Fruit fly (Drosophila melanogaster) whole organism, embryonic: ENCODE measurements around the gene SK.

Source experiments
- Awh ChIP-seq: fragments of 200-800 bp; sonication (Bioruptor generic); IDR thresholded peaks from 2 replicates; pipeline ENCODE4, ENCODE4 v1.3.6; 2022; ENCODE audit warnings: missing biosample characterization, missing genetic modification characterization
- Bteb2 ChIP-seq: fragments of 200-800 bp; sonication (Bioruptor generic); optimal IDR thresholded peaks from 2 replicates; lab custom pipeline; 2016; ENCODE audit warnings: missing biosample characterization, missing genetic modification characterization
- C15 ChIP-seq: fragments of 200-800 bp; sonication (Bioruptor generic); IDR thresholded peaks from 3 replicates; pipeline ENCODE4 v1.3.6; 2022; ENCODE audit warnings: missing biosample characterization, missing genetic modification characterization
- CG10267 ChIP-seq: fragments of 200-800 bp; sonication (Bioruptor generic); optimal IDR thresholded peaks from 2 replicates; lab custom pipeline; 2018; ENCODE audit warnings: missing biosample characterization, mild to moderate bottlenecking, missing genetic modification characterization, moderate library complexity
- CG12071 ChIP-seq: fragments of 200-800 bp; sonication (Bioruptor generic); optimal IDR thresholded peaks from 3 replicates; lab custom pipeline; 2018; ENCODE audit warnings: missing biosample characterization, mild to moderate bottlenecking, missing genetic modification characterization
- CG13287 ChIP-seq: fragments of 200-800 bp; sonication (Bioruptor generic); IDR thresholded peaks from 2 replicates; pipeline ENCODE4 v1.3.6; 2022; ENCODE audit warnings: missing biosample characterization, missing genetic modification characterization; ENCODE audit not compliant: partially characterized antibody
- CG13624 ChIP-seq: fragments of 200-800 bp; sonication (Bioruptor generic); optimal IDR thresholded peaks from 2 replicates; lab custom pipeline; 2016; ENCODE audit warnings: missing biosample characterization, missing genetic modification characterization
- CG14441 ChIP-seq: fragments of 200-800 bp; sonication (Bioruptor generic); IDR thresholded peaks from 2 replicates; pipeline ENCODE4 v1.3.6; 2022; ENCODE audit warnings: missing biosample characterization, missing genetic modification characterization
- CG14667 ChIP-seq: fragments of 200-800 bp; sonication (Bioruptor generic); IDR thresholded peaks from 2 replicates; pipeline ENCODE4 v1.3.6; 2022; ENCODE audit warnings: missing biosample characterization, missing genetic modification characterization
- CG14860 ChIP-seq: fragments of 200-800 bp; sonication (Bioruptor generic); IDR thresholded peaks from 3 replicates; pipeline ENCODE4 v1.3.6; 2022; ENCODE audit warnings: missing biosample characterization, missing genetic modification characterization; ENCODE audit not compliant: partially characterized antibody
- CG15011 ChIP-seq: fragments of 200-800 bp; sonication (Bioruptor generic); optimal IDR thresholded peaks from 3 replicates; lab custom pipeline; 2018; ENCODE audit warnings: missing biosample characterization, mild to moderate bottlenecking, missing genetic modification characterization
- CG15601 ChIP-seq: fragments of 200-800 bp; sonication (Bioruptor generic); optimal IDR thresholded peaks from 3 replicates; lab custom pipeline; 2019; ENCODE audit warnings: missing biosample characterization, mild to moderate bottlenecking, missing genetic modification characterization, moderate library complexity
- CG17359 ChIP-seq: fragments of 200-800 bp; sonication (Bioruptor generic); optimal IDR thresholded peaks from 3 replicates; lab custom pipeline; 2018; ENCODE audit warnings: missing biosample characterization, mild to moderate bottlenecking, missing genetic modification characterization, moderate library complexity
- CG17802 ChIP-seq: fragments of 200-800 bp; sonication (Bioruptor generic); optimal IDR thresholded peaks from 2 replicates; lab custom pipeline; 2018; ENCODE audit warnings: missing biosample characterization, mild to moderate bottlenecking, missing genetic modification characterization, moderate library complexity
- CG18262 ChIP-seq: fragments of 200-800 bp; optimal IDR thresholded peaks from 3 replicates; lab custom pipeline; 2019; ENCODE audit warnings: missing biosample characterization, mild to moderate bottlenecking, missing genetic modification characterization, moderate library complexity
- CG2875 ChIP-seq: fragments of 200-800 bp; sonication (Bioruptor generic); optimal IDR thresholded peaks from 2 replicates; lab custom pipeline; 2017; ENCODE audit warnings: missing biosample characterization, mild to moderate bottlenecking, missing genetic modification characterization, missing genetic modification reagents
- CG30020 ChIP-seq: fragments of 200-800 bp; optimal IDR thresholded peaks from 2 replicates; lab custom pipeline; 2019; ENCODE audit warnings: missing biosample characterization, mild to moderate bottlenecking, missing genetic modification characterization, moderate library complexity
- CG34422 ChIP-seq: fragments of 200-800 bp; sonication (Bioruptor generic); IDR thresholded peaks from 3 replicates; pipeline ENCODE4 v1.3.6; 2022; ENCODE audit warnings: missing biosample characterization, missing genetic modification characterization
- CG3726 ChIP-seq: fragments of 200-800 bp; sonication (Bioruptor generic); IDR thresholded peaks from 3 replicates; pipeline ENCODE4, ENCODE4 v1.3.6; 2022; ENCODE audit warnings: missing biosample characterization, missing genetic modification characterization
- CG3838 ChIP-seq: fragments of 200-800 bp; sonication (Bioruptor generic); optimal IDR thresholded peaks from 3 replicates; lab custom pipeline; 2016; ENCODE audit warnings: missing biosample characterization, missing genetic modification characterization
- CG5180 ChIP-seq: fragments of 200-800 bp; sonication (Bioruptor generic); optimal IDR thresholded peaks from 3 replicates; lab custom pipeline; 2017; ENCODE audit warnings: missing biosample characterization, missing genetic modification characterization, mild to moderate bottlenecking, moderate library complexity, missing genetic modification reagents
- CG7963 ChIP-seq: fragments of 200-800 bp; sonication (Bioruptor generic); IDR thresholded peaks from 3 replicates; pipeline ENCODE4 v1.3.6; 2022; ENCODE audit warnings: missing biosample characterization, missing genetic modification characterization; ENCODE audit not compliant: partially characterized antibody
- CG8089 ChIP-seq: fragments of 200-800 bp; sonication (Bioruptor generic); optimal IDR thresholded peaks from 3 replicates; lab custom pipeline; 2016; ENCODE audit warnings: missing biosample characterization, missing genetic modification characterization
- CG9876 ChIP-seq: fragments of 200-800 bp; sonication (Bioruptor generic); optimal IDR thresholded peaks from 2 replicates; lab custom pipeline; 2016; ENCODE audit warnings: missing biosample characterization, missing genetic modification characterization
- Dip2 ChIP-seq: fragments of 200-800 bp; sonication (Bioruptor generic); IDR thresholded peaks from 2 replicates; pipeline ENCODE4 v1.3.6; 2022; ENCODE audit warnings: missing biosample characterization, missing genetic modification characterization
- Ets65A ChIP-seq: fragments of 200-800 bp; sonication (Bioruptor generic); peaks from one replicate; lab custom pipeline; 2016; ENCODE audit warnings: missing biosample characterization, missing genetic modification characterization
- Max ChIP-seq: fragments of 200-800 bp; sonication (Bioruptor generic); optimal IDR thresholded peaks from 2 replicates; lab custom pipeline; 2016; ENCODE audit warnings: missing biosample characterization, mild to moderate bottlenecking, missing genetic modification characterization
- Mrtf ChIP-seq: fragments of 200-800 bp; sonication (Bioruptor generic); IDR thresholded peaks from 3 replicates; pipeline ENCODE4 v1.3.6; 2022; ENCODE audit warnings: missing biosample characterization, missing genetic modification characterization
- NC2α ChIP-seq: fragments of 200-800 bp; sonication (Bioruptor generic); optimal IDR thresholded peaks from 2 replicates; lab custom pipeline; 2016; ENCODE audit warnings: missing biosample characterization, missing genetic modification characterization
- Ptx1 ChIP-seq: fragments of 200-800 bp; sonication (Bioruptor generic); IDR thresholded peaks from 2 replicates; pipeline ENCODE4 v1.3.6; 2022; ENCODE audit warnings: missing biosample characterization, missing genetic modification characterization
- Usf ChIP-seq: fragments of 200-800 bp; sonication (Bioruptor generic); optimal IDR thresholded peaks from 2 replicates; lab custom pipeline; 2017; ENCODE audit warnings: missing genotype, missing biosample characterization, missing genetic modification characterization
- Xbp1 ChIP-seq: fragments of 200-800 bp; sonication (Bioruptor generic); optimal IDR thresholded peaks from 3 replicates; lab custom pipeline; 2016; ENCODE audit warnings: missing biosample characterization, mild to moderate bottlenecking, missing genetic modification characterization
- ara ChIP-seq: fragments of 200-800 bp; sonication (Bioruptor generic); IDR thresholded peaks from 2 replicates; pipeline ENCODE4 v1.3.6; 2022; ENCODE audit warnings: missing biosample characterization, missing genetic modification characterization
- chm ChIP-seq: fragments of 200-800 bp; sonication (Bioruptor generic); IDR thresholded peaks from 2 replicates; pipeline ENCODE4 v1.3.6; 2022; ENCODE audit warnings: missing biosample characterization, missing genetic modification characterization
- corto ChIP-seq: fragments of 200-800 bp; sonication (Bioruptor generic); optimal IDR thresholded peaks from 2 replicates; lab custom pipeline; 2016; ENCODE audit warnings: missing biosample characterization, mild to moderate bottlenecking, missing genetic modification characterization, moderate library complexity
- dm ChIP-seq: fragments of 200-800 bp; sonication (Bioruptor generic); optimal IDR thresholded peaks from 3 replicates; lab custom pipeline; 2016; ENCODE audit warnings: missing biosample characterization, missing genetic modification characterization
- dysf ChIP-seq: fragments of 200-800 bp; sonication (Bioruptor generic); IDR thresholded peaks from 3 replicates; pipeline ENCODE4 v1.3.6; 2022; ENCODE audit warnings: missing biosample characterization, missing genetic modification characterization
- en ChIP-seq: fragments of 200-800 bp; sonication (Bioruptor generic); optimal IDR thresholded peaks from 2 replicates; lab custom pipeline; 2016; ENCODE audit warnings: missing biosample characterization, missing genetic modification characterization
- grn ChIP-seq: fragments of 200-800 bp; sonication (Bioruptor generic); optimal IDR thresholded peaks from 3 replicates; lab custom pipeline; 2017; ENCODE audit warnings: missing biosample characterization, missing genetic modification characterization
- kay ChIP-seq: fragments of 200-800 bp; sonication (Bioruptor generic); optimal IDR thresholded peaks from 2 replicates; lab custom pipeline; 2016; ENCODE audit warnings: missing biosample characterization, missing genetic modification characterization
- odd ChIP-seq: fragments of 200-800 bp; sonication (Bioruptor generic); optimal IDR thresholded peaks from 2 replicates; lab custom pipeline; 2017; ENCODE audit warnings: missing biosample characterization, mild to moderate bottlenecking, missing genetic modification characterization
- org-1 ChIP-seq: fragments of 200-800 bp; sonication (Bioruptor generic); optimal IDR thresholded peaks from 2 replicates; lab custom pipeline; 2017; ENCODE audit warnings: missing biosample characterization, missing genetic modification characterization
- phol ChIP-seq: fragments of 200-800 bp; sonication (Bioruptor generic); optimal IDR thresholded peaks from 3 replicates; lab custom pipeline; 2018; ENCODE audit warnings: missing biosample characterization, mild to moderate bottlenecking, missing genetic modification characterization, moderate library complexity
- ro ChIP-seq: fragments of 200-800 bp; sonication (Bioruptor generic); IDR thresholded peaks from 2 replicates; pipeline ENCODE4 v1.3.6; 2022; ENCODE audit warnings: missing biosample characterization, missing genetic modification characterization
- salm ChIP-seq: fragments of 200-800 bp; sonication (Bioruptor generic); optimal IDR thresholded peaks from 2 replicates; lab custom pipeline; 2018; ENCODE audit warnings: missing biosample characterization, mild to moderate bottlenecking, missing genetic modification characterization
- stwl ChIP-seq: fragments of 200-800 bp; sonication (Bioruptor generic); optimal IDR thresholded peaks from 3 replicates; lab custom pipeline; 2018; ENCODE audit warnings: missing biosample characterization, mild to moderate bottlenecking, missing genetic modification characterization, moderate library complexity
- tin ChIP-seq: fragments of 200-800 bp; sonication (Bioruptor generic); optimal IDR thresholded peaks from 3 replicates; lab custom pipeline; 2016; ENCODE audit warnings: missing biosample characterization, missing genetic modification characterization
- tx ChIP-seq: fragments of 200-800 bp; sonication (Bioruptor generic); optimal IDR thresholded peaks from 2 replicates; lab custom pipeline; 2016; ENCODE audit warnings: missing biosample characterization, missing genetic modification characterization
- vvl ChIP-seq: fragments of 200-800 bp; sonication (Bioruptor generic); IDR thresholded peaks from 2 replicates; pipeline ENCODE4 v1.3.6; 2022; ENCODE audit warnings: missing biosample characterization, missing genetic modification characterization
- wdn ChIP-seq: fragments of 200-800 bp; sonication (Bioruptor generic); IDR thresholded peaks from 2 replicates; pipeline ENCODE4 v1.3.6; 2022; ENCODE audit warnings: missing biosample characterization, missing genetic modification characterization
- z ChIP-seq: fragments of 200-800 bp; sonication (Bioruptor generic); IDR thresholded peaks from 3 replicates; pipeline ENCODE4 v1.3.6; 2022; ENCODE audit warnings: missing biosample characterization, missing genetic modification characterization

Gene SK

DNA sequence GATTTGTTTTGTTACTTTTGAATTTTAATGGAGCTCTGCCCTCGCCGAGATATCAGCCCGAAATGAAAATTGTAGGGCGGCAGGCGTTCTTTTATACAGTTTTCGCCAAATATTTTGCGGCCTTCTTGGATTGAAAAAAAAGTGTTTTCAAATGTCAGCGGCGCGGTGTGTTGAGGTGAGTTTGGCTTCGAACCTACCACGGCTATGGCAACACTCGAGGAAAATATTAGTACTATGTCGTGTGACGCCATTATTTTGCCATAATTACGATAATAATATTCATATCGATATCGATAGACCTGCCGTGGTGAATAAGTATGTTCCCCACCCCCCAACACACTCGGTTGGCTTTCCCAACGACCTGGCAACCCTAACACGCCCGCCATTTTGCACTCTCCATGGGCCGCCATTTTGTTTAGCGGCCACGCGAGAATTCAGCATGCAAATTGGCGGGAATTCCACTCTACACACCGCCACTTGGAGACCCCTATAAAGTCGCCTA, 28.1 kb upstream of the SK start, which contains the start of the genes TrxT and dhd (continued):
- TF ChIP-seq Xbp1 (GFP tag; lab: Kevin White, UChicago) (peak; percentile 31), CG3838 (GFP tag; lab: Kevin White, UChicago) (no peak), C15 (GFP tag; lab: Robert Waterston, UW) (no peak), corto (GFP tag; lab: Kevin White, UChicago) (no peak), CG2875 (GFP tag; lab: Kevin White, UChicago) (no peak), CG30020 (no peak), chm (GFP tag; lab: Robert Waterston, UW) (peak; percentile 58), CG5180 (GFP tag; lab: Kevin White, UChicago) (no peak), NC2α (no peak), Ets65A (GFP tag; lab: Kevin White, UChicago) (no peak), CG14441 (GFP tag; lab: Robert Waterston, UW) (peak; percentile 37; the same call in 1 of the 2 replicates), Awh (peak; percentile 8; the same call in 1 of the 2 replicates), CG12071 (GFP tag; lab: Kevin White, UChicago) (no peak), Mrtf (GFP tag; lab: Robert Waterston, UW) (no peak), org-1 (GFP tag; lab: Kevin White, UChicago) (no peak), Max (GFP tag; lab: Kevin White, UChicago) (peak; percentile 6), CG13624 (peak; percentile 45), ro (no peak), phol (tag; lab: Kevin White, UChicago) (peak; percentile 100), Usf (GFP tag; lab: Kevin White, UChicago) (no peak), z (no peak), Bteb2 (GFP tag; lab: Kevin White, UChicago) (no peak), CG17802 (peak; percentile 13), CG18262 (tag; lab: Kevin White, UChicago) (no peak), CG13287 (GFP tag; lab: Robert Waterston, UW) (peak; percentile 77), CG17359 (no peak), CG7963 (GFP tag; lab: Robert Waterston, UW) (0 out of 3 replicates have a peak, but pooled peaks have one; percentile 4), CG34422 (GFP tag; lab: Robert Waterston, UW) (peak; percentile 45; the same call in 1 of the 3 replicates), CG10267 (tag; lab: Kevin White, UChicago) (peak; percentile 15), vvl (GFP tag; lab: Robert Waterston, UW) (peak; percentile 87), Ptx1 (peak; percentile 28; the same call in 1 of the 2 replicates), CG8089 (GFP tag; lab: Kevin White, UChicago) (no peak), CG3726 (GFP tag; lab: Robert Waterston, UW) (0 out of 3 replicates have a peak, but pooled peaks have one; percentile 32), kay (GFP tag; lab: Kevin White, UChicago) (no peak), dm (GFP tag; lab: Kevin White, UChicago) (peak; percentile 89), CG15601 (tag; lab: Kevin White, UChicago) (no peak), stwl (peak; percentile 85), salm (tag; lab: Kevin White, UChicago) (no peak), dysf (GFP tag; lab: Robert Waterston, UW) (0 out of 3 replicates have a peak, but pooled peaks have one; percentile 29), CG9876 (GFP tag; lab: Kevin White, UChicago) (no peak), grn (GFP tag; lab: Kevin White, UChicago) (no peak), odd (GFP tag; lab: Kevin White, UChicago) (no peak), tx (GFP tag; lab: Kevin White, UChicago) (no peak), CG14667 (GFP tag; lab: Robert Waterston, UW) (no peak), tin (no peak), wdn (GFP tag; lab: Robert Waterston, UW) (no peak), CG15011 (GFP tag; lab: Kevin White, UChicago) (no peak), Dip2 (GFP tag; lab: Robert Waterston, UW) (no peak), en (GFP tag; lab: Kevin White, UChicago) (no peak), ara (no peak), CG14860 (GFP tag; lab: Robert Waterston, UW) (no peak)
